Fruit fly (Drosophila melanogaster) whole organism: ENCODE measurements around the gene CG15814.

Experiments
- CG8478 ChIP-seq: fragments of >200 bp; optimal IDR thresholded peaks from 2 replicates; lab custom pipeline; 2018; ENCODE audit warnings: inconsistent platforms
- Dll ChIP-seq: fragments of >200 bp; optimal IDR thresholded peaks from 2 replicates; lab custom pipeline; 2017
- EcR ChIP-seq, 2 experiments: fragments of >200 bp; optimal IDR thresholded peaks; 2 replicates each; lab custom pipeline; 2017; ENCODE audit warnings: missing biosample characterization in 2 of 2, missing genetic modification characterization in 2 of 2, missing genetic modification reagents in 2 of 2
- pan ChIP-seq: fragments of >200 bp; optimal IDR thresholded peaks from 2 replicates; lab custom pipeline; 2017
- psq ChIP-seq: fragments of >200 bp; optimal IDR thresholded peaks from 2 replicates; lab custom pipeline; 2017
- usp ChIP-seq: fragments of >200 bp; optimal IDR thresholded peaks from 2 replicates; lab custom pipeline; 2017; ENCODE audit warnings: missing biosample characterization, missing genetic modification characterization, mixed read lengths

CG15814 gene

DNA sequence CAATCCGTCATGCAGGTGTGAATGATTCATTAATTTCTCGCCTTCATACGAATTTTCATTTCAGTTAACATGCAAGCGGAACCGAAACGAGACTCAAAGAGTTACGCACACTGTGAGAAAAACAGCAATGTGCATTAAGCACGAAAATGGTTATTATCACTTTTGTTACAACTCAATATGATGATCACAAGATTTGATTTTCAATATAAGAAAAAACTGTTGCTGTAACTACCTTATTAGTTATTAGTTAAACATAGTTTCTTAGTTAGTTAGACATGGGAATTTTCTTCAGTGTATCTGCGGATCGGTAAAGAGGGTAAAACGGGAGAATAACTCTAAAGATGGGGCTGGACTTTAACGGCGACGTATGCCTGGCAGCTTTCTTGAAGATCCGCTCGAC, 35.4 kb downstream of the CG15814 start:
- TF ChIP-seq psq (lab: Kevin White, UChicago): no peak
- TF ChIP-seq pan (lab: Kevin White, UChicago): no peak
- TF ChIP-seq usp: no peak
- no peak for TF ChIP-seq Dll (lab: Kevin White, UChicago)
- no peak for TF ChIP-seq EcR (GFP tag; optimal IDR thresholded peaks at IDR 0.05; lab: Kevin White, UChicago)
- TF ChIP-seq CG8478 (lab: Kevin White, UChicago): no peak

DNA sequence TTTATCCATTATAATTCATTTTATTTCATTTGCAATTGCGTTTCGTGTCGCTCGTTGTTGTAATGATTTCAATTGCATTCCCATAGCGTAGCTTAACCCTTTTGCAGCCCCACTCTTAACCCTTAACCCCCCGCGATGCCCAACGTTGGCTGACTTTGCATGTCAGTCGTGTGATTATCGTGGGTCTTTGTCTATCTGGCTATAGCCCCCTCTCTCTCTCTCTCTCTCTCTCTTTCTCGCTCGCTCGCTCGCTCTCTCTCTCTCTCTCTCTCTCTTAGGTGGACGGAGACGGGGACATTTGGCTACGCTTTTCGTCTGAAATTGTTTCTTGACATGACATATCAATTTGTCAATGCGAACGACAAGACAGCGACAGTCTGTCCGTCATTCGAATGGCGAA, 37.9 kb downstream of the CG15814 start:
- no peak for TF ChIP-seq Dll (lab: Kevin White, UChicago)
- TF ChIP-seq EcR (GFP tag; optimal IDR thresholded peaks at IDR 0.05; lab: Kevin White, UChicago): no peak
- no peak for TF ChIP-seq usp
- TF ChIP-seq pan (lab: Kevin White, UChicago): no peak
- no peak for TF ChIP-seq CG8478 (lab: Kevin White, UChicago)
- TF ChIP-seq psq (lab: Kevin White, UChicago): no peak

- no peak for TF ChIP-seq pan (lab: Kevin White, UChicago)
- no peak for TF ChIP-seq CG8478 (lab: Kevin White, UChicago)
- no peak for TF ChIP-seq Dll (lab: Kevin White, UChicago)
- no peak for TF ChIP-seq EcR (GFP tag; optimal IDR thresholded peaks at IDR 0.05; lab: Kevin White, UChicago)
- TF ChIP-seq psq (lab: Kevin White, UChicago): no peak
- no peak for TF ChIP-seq usp
Measured at dm6 chrX:17806973-17807372, 43.2 kb downstream of the CG15814 start.

- no peak for TF ChIP-seq psq (lab: Kevin White, UChicago)
- no peak for TF ChIP-seq Dll (lab: Kevin White, UChicago)
- no peak for TF ChIP-seq usp
- TF ChIP-seq EcR (GFP tag; optimal IDR thresholded peaks at IDR 0.05; lab: Kevin White, UChicago): no peak
Measured at dm6 chrX:17806335-17806734, 43.8 kb downstream of the CG15814 start.

DNA sequence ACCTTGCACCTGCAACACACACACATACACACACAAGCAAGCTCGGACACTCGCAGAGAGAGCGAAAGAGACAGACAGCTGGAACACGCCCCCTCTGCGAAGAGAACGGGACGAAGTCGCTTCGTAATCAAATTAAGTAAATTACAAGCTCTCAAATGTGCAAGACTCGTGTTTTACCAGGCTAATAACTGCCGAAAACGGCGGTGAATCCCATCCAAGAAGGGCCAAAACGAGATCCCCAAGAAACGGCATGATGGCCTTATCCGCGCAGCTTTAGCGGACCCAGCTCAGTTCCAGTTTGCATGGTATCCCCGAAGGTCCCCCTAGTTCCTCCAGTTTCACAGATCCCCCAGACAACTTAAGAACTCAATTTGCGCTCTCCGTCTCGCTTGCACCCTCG, 46.1 kb downstream of the CG15814 start:
- TF ChIP-seq usp (no peak), EcR (GFP tag; optimal IDR thresholded peaks at IDR 0.05; lab: Kevin White, UChicago) (no peak), Dll (lab: Kevin White, UChicago) (no peak), CG8478 (lab: Kevin White, UChicago) (no peak), pan (lab: Kevin White, UChicago) (no peak), psq (lab: Kevin White, UChicago) (no peak)

- TF ChIP-seq EcR (GFP tag; optimal IDR thresholded peaks at IDR 0.05; lab: Kevin White, UChicago): no peak
- no peak for TF ChIP-seq Dll (lab: Kevin White, UChicago)
- no peak for TF ChIP-seq CG8478 (lab: Kevin White, UChicago)
- TF ChIP-seq pan (lab: Kevin White, UChicago): no peak
- TF ChIP-seq usp: no peak
- no peak for TF ChIP-seq psq (lab: Kevin White, UChicago)
Measured at dm6 chrX:17802353-17803121, 47.6 kb downstream of the CG15814 start.

- no peak for TF ChIP-seq usp
- no peak for TF ChIP-seq pan (lab: Kevin White, UChicago)
- no peak for TF ChIP-seq psq (lab: Kevin White, UChicago)
- no peak for TF ChIP-seq CG8478 (lab: Kevin White, UChicago)
- no peak for TF ChIP-seq EcR (GFP tag; optimal IDR thresholded peaks at IDR 0.05; lab: Kevin White, UChicago)
- TF ChIP-seq Dll (lab: Kevin White, UChicago): no peak
Measured at dm6 chrX:17799803-17800151, 50.4 kb downstream of the CG15814 start.

DNA sequence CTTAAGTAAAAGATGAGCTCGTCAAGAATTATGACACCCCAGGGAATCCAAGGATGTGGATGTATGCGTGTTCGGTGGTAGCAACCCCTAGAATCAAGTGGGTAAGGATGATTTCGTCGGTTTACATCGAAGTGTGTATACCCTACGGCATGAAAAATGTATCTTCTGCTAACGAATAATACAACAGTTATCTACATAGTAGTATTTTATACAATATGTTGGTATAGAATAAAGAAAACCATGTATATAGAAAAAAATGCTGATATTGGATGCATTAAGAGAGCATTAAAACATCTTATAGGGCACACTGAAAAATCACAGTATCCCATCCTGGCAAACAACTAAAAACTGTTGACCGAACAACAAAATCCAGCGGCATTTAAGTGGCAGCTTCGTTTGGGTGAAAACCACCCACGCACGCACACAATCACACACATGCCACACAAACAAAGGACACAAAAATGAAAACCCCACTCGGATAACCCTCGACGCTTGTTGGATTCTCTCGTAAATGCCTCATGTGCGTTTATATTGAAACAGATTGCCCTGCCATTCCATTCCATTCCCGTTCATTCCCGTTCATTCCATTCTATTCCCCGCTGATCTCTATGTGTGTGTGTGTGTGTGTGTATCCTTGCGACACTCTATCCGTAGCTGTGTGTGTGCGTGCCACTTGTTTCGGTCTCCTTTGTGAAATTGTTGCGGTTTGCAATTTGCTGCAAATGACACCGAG, 50.9 kb downstream of the CG15814 start:
- no peak for TF ChIP-seq EcR (GFP tag; optimal IDR thresholded peaks at IDR 0.05; lab: Kevin White, UChicago)
